Fruit fly (Drosophila melanogaster): Measurements from ENCODE around the gene Muc68Ca.
A peak's percentile ranks its signal among the peaks of the same experiment; 100 is the strongest.
"Not testable (repeated sequence)": the region's sequence is repeated elsewhere in the genome, so short reads cannot be mapped to it uniquely, and the experiment has no call there.

Muc68Ca gene

DNA sequence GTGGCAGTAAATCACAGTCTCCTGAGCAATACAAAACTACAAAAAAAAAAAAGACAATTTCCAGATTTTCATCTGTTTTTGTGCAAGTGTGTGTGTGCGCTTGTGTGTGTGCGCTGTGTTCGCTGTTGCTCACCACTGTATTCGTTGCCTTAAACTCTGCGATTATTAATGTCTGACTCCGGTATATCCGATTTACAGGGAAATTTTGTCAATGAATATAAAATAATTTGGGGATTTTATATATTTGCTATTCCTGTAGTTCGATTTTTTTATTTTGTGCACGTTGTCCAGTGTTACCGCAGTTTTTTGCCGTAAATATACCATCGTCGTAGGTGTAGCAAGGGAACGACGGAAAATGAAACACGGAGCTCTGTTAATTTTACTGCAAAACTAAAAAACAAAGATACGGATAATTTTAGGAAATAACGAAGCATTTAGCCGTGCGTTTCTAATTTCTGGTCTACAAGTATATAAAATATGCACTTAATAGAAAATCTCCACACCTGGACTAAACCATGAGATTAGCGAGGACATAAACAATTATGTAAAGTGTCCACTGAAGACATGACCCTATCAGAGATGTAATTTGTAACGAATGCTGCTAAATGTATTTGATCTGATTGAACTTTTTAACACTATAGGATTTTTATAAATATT, 10.6 kb downstream of the Muc68Ca start, which contains the start of gene Duba:
Duba (minus strand) TSS at position 313 of the 657 bp plus-strand sequence.
- TF ChIP-seq CG17801 (GFP tag; optimal IDR thresholded peaks at IDR 0.05; ENCODE audit: partially characterized antibody), result no peak

DNA sequence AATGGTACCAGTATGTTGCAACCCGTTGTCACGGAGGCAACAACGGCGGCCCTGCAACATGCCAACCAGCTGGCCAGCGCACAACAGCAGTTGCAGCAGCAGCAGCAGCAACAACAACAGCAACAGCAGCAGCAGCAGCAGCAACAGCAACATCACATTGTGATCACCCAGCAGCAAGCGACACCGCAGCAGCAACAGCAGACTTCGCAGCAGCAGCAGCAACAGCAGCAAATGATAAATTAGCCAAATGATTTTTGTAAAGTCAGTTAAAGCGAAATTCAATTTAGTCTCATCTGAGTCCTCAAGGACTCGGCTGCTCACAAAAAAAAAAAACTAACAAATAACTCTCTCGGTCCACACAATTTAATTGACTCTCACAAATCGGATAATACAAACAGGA, 15.7 kb downstream of the Muc68Ca start:
- TF ChIP-seq CG17801 (GFP tag; optimal IDR thresholded peaks at IDR 0.05; ENCODE audit: partially characterized antibody), result no peak

DNA sequence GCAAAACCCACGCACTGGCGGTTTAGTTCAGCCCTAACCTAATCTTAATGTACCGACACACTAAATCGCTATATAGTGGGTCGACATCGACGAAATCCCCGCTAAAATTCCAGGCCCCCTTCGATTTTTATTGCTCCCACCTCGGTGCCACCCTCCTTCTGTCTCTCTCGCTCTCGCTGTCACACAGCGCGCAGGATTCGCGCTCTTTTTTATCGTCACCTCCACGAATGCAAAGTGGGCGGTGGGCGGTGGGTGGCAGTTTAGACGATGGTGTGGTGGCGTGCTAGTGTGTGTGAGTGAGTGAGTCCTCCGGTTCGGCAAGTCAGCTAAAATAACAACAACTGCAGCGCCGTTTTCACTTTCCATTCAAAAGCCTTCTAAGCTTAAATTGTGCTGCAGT, 17.9 kb downstream of the Muc68Ca start:
- no peak for TF ChIP-seq CG17801 (GFP tag; optimal IDR thresholded peaks at IDR 0.05; ENCODE audit: partially characterized antibody)

DNA sequence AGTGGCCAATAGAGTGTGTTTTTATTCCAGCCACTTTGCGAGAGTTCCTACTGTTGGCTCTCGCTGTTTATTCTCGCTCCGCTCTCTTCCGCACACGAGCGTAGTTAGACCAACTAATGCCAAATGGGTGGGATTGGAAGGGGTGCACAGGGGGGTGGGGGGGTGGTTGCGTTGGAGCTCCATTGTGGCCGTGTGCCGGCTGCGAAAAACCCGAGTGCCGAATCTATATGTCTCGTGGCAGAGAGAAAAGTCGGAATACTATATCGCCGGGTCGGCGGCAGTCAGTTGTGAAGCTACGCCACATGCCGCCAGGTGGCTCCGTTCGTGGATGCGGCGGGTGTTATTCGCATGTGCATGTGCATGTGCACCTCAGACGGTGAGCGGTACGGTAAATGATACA, 18.8 kb downstream of the Muc68Ca start:
- no peak for TF ChIP-seq CG17801 (GFP tag; optimal IDR thresholded peaks at IDR 0.05; ENCODE audit: partially characterized antibody)

DNA sequence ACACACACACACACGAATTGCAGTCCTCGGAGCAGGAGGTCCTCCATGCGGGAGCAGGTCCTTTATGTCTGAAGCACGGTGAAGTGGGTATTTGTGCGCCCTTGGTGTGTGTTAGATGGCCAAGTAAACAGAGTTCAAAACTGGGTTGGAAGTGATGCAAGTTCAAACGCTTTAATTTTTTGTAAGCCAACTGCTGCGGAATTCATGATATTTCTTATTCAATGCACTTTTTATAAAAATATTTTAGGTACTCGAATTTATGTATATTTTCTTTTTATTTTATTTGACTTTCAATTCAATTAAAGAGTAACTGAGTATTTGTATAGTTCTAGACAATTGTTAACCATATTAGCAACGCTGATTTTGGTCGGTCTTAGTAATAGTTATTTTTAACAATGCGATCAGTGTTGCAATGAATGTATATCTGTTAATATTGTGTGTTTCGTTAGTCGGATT, 19.9 kb downstream of the Muc68Ca start, which contains the start of the genes CG14137 and CG46394:
CG14137 (minus strand) TSS at position 101 of the 456 bp plus-strand sequence.
CG46394 (plus strand) TSS at position 406 of the 456 bp plus-strand sequence.
- no peak for TF ChIP-seq CG17801 (GFP tag; optimal IDR thresholded peaks at IDR 0.05; ENCODE audit: partially characterized antibody)

DNA sequence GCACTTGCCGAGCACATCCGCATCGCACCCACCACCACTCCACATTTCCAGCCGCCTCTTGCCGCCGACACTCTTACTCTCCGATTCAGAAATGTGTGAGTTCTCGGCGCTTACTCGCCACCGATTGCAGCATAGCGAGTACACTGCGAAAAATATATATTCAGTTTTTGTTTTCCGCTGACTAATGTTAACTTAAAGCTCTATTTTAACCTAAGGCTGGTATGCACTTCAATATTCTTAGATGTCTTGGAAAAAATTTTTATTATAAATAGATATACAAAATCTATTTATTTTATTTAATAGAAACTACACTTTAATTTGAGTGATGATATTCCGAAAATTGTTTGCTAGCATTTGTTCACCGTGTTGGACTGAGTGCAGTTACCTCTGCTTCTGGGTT, 20.6 kb downstream of the Muc68Ca start:
- no peak for TF ChIP-seq CG17801 (GFP tag; optimal IDR thresholded peaks at IDR 0.05; ENCODE audit: partially characterized antibody)

DNA sequence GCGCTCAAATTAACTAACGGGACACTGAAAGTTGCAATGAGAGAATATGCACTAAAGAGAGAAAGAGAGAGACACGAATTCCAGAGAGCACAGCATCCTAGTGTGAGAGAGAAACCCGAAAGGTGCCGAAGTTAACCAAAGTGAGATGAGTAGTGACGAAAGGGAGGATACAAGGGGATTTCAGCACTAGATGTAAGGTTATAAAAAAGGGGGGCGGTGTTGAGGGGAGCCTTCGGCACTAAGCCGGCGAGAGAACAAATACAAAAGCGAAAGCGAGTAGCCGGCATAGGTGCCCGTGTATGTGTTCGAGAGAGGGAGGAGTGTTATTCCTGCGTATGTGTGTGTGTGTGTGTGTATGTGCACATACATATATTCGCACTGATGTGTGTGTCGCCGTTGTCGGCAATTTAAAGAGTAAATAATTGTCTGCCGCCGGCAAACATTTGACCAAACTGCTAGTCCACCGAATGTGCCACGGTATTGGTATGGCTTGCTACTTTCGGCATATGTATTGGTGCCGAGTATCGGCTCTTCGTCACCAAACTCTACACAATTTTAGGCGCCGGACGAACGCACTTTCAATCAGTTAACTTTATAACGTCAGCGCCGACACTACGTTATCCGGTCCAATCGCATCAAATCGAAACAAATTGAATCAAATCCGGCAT, 23.2 kb downstream of the Muc68Ca start, which contains the start of gene CG7368:
CG7368 (plus strand) TSS at position 618 of the 668 bp plus-strand sequence.
- TF ChIP-seq CG17801 (GFP tag; optimal IDR thresholded peaks at IDR 0.05; ENCODE audit: partially characterized antibody), result no peak

DNA sequence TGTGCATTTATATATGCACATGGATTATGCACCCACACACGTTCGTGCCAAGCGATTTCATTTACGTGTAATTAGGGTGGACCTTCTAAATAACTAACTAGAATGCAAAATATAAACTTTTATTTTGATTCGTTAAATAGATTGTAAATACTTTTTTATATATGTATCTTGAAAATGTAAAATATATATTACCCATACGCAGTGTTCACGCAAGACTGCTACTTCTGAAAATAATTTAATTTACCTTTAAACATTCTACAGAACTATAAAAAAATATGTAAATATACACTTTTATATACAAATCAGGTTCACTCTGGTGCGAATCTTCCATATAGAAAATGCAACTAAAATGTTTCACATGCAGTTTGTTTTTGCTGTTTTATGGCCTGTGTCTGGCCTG, 26.1 kb downstream of the Muc68Ca start:
- no peak for TF ChIP-seq CG17801 (GFP tag; optimal IDR thresholded peaks at IDR 0.05; ENCODE audit: partially characterized antibody)

DNA sequence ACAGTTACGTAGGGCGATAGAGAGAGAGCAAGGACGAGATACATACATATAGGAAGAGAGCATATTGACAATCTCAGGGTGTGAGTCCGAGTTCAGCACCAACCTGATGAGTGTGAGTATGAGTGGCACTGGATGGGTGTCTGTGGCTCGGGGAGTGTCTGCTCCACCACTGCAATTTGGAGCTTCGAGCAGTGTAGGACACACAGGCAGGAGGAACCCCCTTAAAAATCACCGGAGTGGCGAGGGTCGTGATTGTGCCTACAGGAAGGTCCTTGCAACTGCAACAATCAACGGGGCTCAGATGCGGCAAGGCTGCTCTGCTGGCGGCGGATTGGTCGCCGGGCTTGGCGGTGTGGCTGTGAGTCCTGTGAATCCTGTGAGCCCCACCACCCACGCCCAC, 28.1 kb downstream of the Muc68Ca start:
- TF ChIP-seq CG17801 (GFP tag; optimal IDR thresholded peaks at IDR 0.05; ENCODE audit: partially characterized antibody), result no peak

DNA sequence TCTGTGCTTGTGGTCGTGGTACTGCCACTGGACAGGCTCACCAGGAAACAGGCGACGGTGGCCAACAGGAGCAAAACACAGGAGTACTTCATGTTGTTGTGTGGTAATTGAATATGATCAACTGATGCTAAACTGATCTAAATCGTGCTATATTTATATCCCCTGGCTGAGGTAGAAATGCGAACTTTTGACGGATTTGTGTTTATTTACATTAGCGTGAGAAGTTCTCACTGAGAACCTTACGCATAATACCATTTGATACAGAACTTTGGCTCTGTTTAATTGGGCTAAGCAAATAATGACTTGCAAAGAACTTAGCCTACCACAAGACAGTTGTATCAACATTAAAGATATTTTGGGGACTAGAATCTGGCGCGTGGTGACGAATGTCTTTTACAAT, 28.8 kb downstream of the Muc68Ca start, which contains the start of gene CG33268:
CG33268 (minus strand) TSS at position 101 of the 400 bp plus-strand sequence.
- TF ChIP-seq CG17801 (GFP tag; optimal IDR thresholded peaks at IDR 0.05; ENCODE audit: partially characterized antibody), result no peak

DNA sequence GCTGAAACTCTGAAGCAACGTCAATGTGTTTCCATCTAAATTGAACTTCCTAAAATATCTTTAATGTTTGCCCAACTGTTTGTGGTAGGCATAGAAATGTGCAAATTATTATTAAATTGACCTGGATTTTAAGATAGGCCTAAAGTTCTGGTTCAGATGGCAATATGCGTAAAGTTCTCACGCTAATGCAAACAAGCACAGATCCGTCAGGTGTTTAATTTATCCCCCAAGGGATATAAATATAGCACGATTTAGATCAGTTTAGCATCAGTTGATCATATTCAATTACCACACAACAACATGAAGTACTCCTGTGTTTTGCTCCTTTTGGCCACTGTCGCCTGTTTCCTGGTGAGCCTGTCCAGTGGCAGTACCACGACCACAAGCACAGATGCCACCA, 30.5 kb downstream of the Muc68Ca start, which contains the start of gene CG7377:
CG7377 (plus strand) TSS at position 301 of the 400 bp plus-strand sequence.
- not testable (repeated sequence) for TF ChIP-seq CG17801 (GFP tag; optimal IDR thresholded peaks at IDR 0.05; ENCODE audit: partially characterized antibody)

DNA sequence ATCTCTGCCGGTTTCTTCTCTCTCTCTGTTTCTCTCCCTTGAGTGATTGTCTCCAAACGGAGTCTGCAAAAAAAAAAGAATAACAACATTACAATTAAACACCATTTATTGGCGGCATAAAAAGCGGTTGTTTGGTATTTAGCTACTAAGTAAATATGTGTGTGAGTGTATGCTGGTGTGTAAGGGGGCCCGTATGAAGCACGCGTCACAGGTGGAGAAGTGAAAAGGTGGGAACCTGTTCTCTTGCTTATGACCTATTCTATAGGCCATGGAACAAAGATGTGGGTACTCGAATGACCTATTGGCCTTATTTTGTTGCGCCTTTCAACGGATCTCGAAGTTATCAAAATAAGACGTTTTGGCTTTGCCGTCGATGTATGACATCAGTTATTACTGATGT, 31.3 kb downstream of the Muc68Ca start:
- no peak for TF ChIP-seq CG17801 (GFP tag; optimal IDR thresholded peaks at IDR 0.05; ENCODE audit: partially characterized antibody)

DNA sequence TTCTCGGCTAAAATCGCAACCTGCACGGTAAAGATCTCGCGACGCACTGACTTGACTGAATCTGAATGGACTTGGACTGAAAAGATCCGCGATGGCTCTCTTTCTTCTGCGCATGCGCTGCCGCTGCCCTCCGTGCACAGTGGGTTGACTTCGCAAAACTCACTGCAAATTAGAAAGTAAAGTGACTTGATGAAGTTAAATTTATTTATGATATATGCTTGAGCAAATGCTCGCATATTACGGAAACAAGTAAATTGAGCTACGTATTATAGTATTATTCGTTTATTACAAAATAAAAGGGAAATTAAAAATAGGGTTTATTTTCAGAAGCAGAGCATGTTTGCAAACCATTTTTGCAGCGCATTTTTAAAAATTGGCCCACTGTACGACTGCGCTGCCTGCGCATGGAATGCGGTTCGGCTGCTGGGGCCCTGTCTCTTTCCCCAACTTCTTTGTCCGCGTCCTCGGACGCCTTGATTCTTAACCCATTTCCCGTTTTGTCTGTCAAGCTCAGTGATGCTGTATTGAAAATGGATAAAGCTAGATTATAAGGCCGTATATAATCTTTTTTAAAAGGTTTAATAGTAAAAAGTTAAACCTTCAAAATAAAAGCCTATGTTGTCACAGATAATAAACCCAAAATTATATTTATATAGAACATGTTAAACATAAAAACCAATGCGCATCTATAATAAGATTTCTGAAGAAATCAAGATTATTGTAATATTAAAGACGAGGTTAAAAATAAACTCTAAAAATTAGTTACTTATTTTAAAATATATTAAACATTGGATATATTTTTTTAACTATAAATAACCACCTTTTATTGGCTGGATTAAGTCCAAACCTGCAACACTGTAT, 32.0 kb downstream of the Muc68Ca start, which contains the start of gene rt:
rt (minus strand) TSS at position 51 of the 861 bp plus-strand sequence.
- TF ChIP-seq CG17801 (GFP tag; optimal IDR thresholded peaks at IDR 0.05; ENCODE audit: partially characterized antibody), result peak; percentile 27

DNA sequence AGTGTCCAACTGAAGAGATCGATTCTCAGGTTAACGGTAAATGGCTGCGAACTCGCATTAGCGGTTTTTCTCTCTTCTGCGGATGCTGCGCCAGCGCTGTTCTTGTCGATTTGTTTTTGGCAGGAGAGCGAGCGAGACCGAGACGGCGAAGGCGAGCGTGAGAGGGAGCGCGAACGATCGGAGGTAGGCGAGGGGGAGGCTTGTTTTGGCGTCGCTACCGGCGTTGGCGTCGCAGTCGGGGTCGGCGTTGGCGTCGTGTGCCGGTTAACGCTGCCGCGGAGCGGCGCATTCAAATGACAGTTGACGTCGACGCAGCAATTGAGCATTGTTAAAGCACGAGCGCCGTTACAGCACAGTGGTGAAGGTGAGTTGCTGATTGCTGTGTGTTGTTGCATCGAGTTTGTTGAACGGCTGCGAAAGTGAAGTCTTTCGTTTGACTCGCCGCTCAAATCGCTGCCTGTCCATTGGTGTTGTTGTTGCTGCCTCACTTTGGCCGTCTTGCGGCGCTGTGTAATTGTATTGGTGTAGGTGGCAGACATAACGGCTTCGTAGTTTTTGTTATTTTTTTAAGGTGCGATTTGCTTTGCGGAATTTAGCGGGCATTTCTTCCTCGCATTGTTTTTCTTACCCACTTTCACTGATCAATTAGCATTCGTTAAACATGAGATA, 33.0 kb downstream of the Muc68Ca start:
- no peak for TF ChIP-seq CG17801 (GFP tag; optimal IDR thresholded peaks at IDR 0.05; ENCODE audit: partially characterized antibody)

All from ovary, adult (tissue).